Worm (Caenorhabditis elegans) whole organism, L4 larva: Measurements from ENCODE around the gene gfat-2.

ENCODE experiments used
- F10B5.3 ChIP-seq: sonication (generic microtip); optimal IDR thresholded peaks from 2 replicates; lab custom pipeline; 2016; ENCODE audit warnings: mild to moderate bottlenecking, missing genetic modification characterization, missing compliant biosample characterization
- F44E2.7 ChIP-seq: fragments of 200-800 bp; sonication (Bioruptor generic); IDR thresholded peaks from 2 replicates; pipeline ENCODE4 v2.1.2; 2022; ENCODE audit warnings: missing genetic modification characterization, missing compliant biosample characterization
- ZK546.5 ChIP-seq, 2 experiments: sonication (generic microtip); optimal IDR thresholded peaks; 2 replicates each; lab custom pipeline; 2017; ENCODE audit warnings: missing biosample characterization in 2 of 2, missing genetic modification characterization in 2 of 2
- aha-1 ChIP-seq: fragments of 150-350 bp; peaks from one replicate; lab custom pipeline; 2014; ENCODE audit warnings: missing biosample characterization, missing genetic modification characterization
- aly-2 ChIP-seq: sonication (generic microtip); optimal IDR thresholded peaks from 2 replicates; lab custom pipeline; 2018; ENCODE audit warnings: missing biosample characterization, missing genetic modification characterization
- ceh-28 ChIP-seq: fragments of 150-350 bp; optimal IDR thresholded peaks from 2 replicates; lab custom pipeline; 2014; ENCODE audit warnings: missing biosample characterization, missing genetic modification reagents, missing genetic modification characterization
- ceh-44 ChIP-seq: fragments of 200-800 bp; sonication (Bioruptor generic); IDR thresholded peaks from 2 replicates; pipeline ENCODE4 v1.3.6; 2022; ENCODE audit warnings: missing genetic modification reagents, missing genetic modification characterization, missing compliant biosample characterization
- cey-2 ChIP-seq: sonication (generic microtip); optimal IDR thresholded peaks from 3 replicates; lab custom pipeline; 2017; ENCODE audit warnings: missing genetic modification characterization, mild to moderate bottlenecking, missing compliant biosample characterization, antibody characterized with exemption, borderline replicate concordance; ENCODE audit not compliant: insufficient read depth
- ctbp-1 ChIP-seq: fragments of 200-800 bp; sonication (Bioruptor generic); IDR thresholded peaks from 2 replicates; pipeline ENCODE4 v1.3.6; 2022; ENCODE audit warnings: missing genetic modification reagents, missing genetic modification characterization, missing compliant biosample characterization
- daf-12 ChIP-seq: fragments of 150-350 bp; optimal IDR thresholded peaks from 2 replicates; lab custom pipeline; 2014; ENCODE audit warnings: missing biosample characterization, missing genetic modification reagents, missing genetic modification characterization
- daf-16 ChIP-seq, 3 experiments: sonication (generic microtip); optimal IDR thresholded peaks; 2 replicates each; lab custom pipeline; 2016 to 2017; ENCODE audit warnings: missing genetic modification characterization in 3 of 3, missing genetic modification reagents in 3 of 3, mild to moderate bottlenecking in 2 of 3, missing compliant biosample characterization in 2 of 3, missing biosample characterization in 1 of 3, moderate library complexity in 1 of 3
- dmd-6 ChIP-seq: fragments of 200-800 bp; sonication (Bioruptor generic); IDR thresholded peaks from 2 replicates; pipeline ENCODE4 v1.3.6; 2022; ENCODE audit warnings: missing genetic modification reagents, missing genetic modification characterization, missing compliant biosample characterization
- dpl-1 ChIP-seq: fragments of 150-350 bp; optimal IDR thresholded peaks from 2 replicates; lab custom pipeline; 2014; ENCODE audit warnings: missing biosample characterization, missing genetic modification reagents, missing genetic modification characterization
- dve-1 ChIP-seq: sonication (generic microtip); optimal IDR thresholded peaks from 2 replicates; lab custom pipeline; 2017; ENCODE audit warnings: antibody characterized with exemption, mild to moderate bottlenecking, missing genetic modification characterization, missing compliant biosample characterization; ENCODE audit not compliant: insufficient read depth
- egl-43 ChIP-seq: fragments of 200-800 bp; sonication (Bioruptor generic); IDR thresholded peaks from 2 replicates; pipeline ENCODE4 v1.3.6; 2022; ENCODE audit warnings: missing genetic modification reagents, missing genetic modification characterization, missing compliant biosample characterization
- hif-1 ChIP-seq, 2 experiments: sonication (generic microtip); optimal IDR thresholded peaks; 2 replicates each; lab custom pipeline; 2016 to 2017; ENCODE audit warnings: missing compliant biosample characterization in 2 of 2, missing genetic modification characterization in 2 of 2, missing genetic modification reagents in 2 of 2, missing genotype in 2 of 2, mild to moderate bottlenecking in 1 of 2
- hlh-11 ChIP-seq: fragments of 200-800 bp; sonication (Bioruptor generic); optimal IDR thresholded peaks from 2 replicates; lab custom pipeline; 2018; ENCODE audit warnings: mild to moderate bottlenecking, missing genetic modification characterization, missing compliant biosample characterization
- hlh-30 ChIP-seq: sonication (generic microtip); optimal IDR thresholded peaks from 2 replicates; lab custom pipeline; 2017; ENCODE audit warnings: antibody characterized with exemption, mild to moderate bottlenecking, missing genetic modification characterization, missing compliant biosample characterization; ENCODE audit not compliant: insufficient read depth
- hmg-1.1 ChIP-seq: fragments of 200-800 bp; sonication (Bioruptor generic); IDR thresholded peaks from 2 replicates; pipeline ENCODE4 v1.3.6; 2022; ENCODE audit warnings: missing genetic modification reagents, missing genetic modification characterization, missing compliant biosample characterization
- lin-1 ChIP-seq: fragments of 200-800 bp; sonication (Bioruptor generic); IDR thresholded peaks from 2 replicates; pipeline ENCODE4 v1.3.6; 2022; ENCODE audit warnings: missing genetic modification reagents, missing genetic modification characterization, missing compliant biosample characterization
- lsy-2 ChIP-seq, 2 experiments: fragments of 150-350 bp in 1 of 2; sonication (generic microtip) in 1 of 2; optimal IDR thresholded peaks; 2 replicates each; lab custom pipeline; 2014 to 2017; ENCODE audit warnings: missing biosample characterization in 2 of 2, missing genetic modification characterization in 2 of 2
- madf-5 ChIP-seq, 2 experiments: fragments of 200-800 bp; sonication (Bioruptor generic); IDR thresholded peaks; 2 replicates each; pipeline ENCODE4 v1.3.6; 2022; ENCODE audit warnings: missing compliant biosample characterization in 2 of 2, missing genetic modification characterization in 2 of 2
- mep-1 ChIP-seq: fragments of 150-350 bp; sonication (generic microtip); optimal IDR thresholded peaks from 3 replicates; lab custom pipeline; 2014; ENCODE audit warnings: missing biosample characterization, missing genetic modification characterization
- mes-2 ChIP-seq: sonication (generic microtip); optimal IDR thresholded peaks from 2 replicates; lab custom pipeline; 2016; ENCODE audit warnings: missing genotype, mild to moderate bottlenecking, missing genetic modification characterization, missing compliant biosample characterization; ENCODE audit not compliant: poor library complexity, severe bottlenecking
- mxl-3 ChIP-seq: fragments of 200-800 bp; sonication (Bioruptor generic); optimal IDR thresholded peaks from 2 replicates; lab custom pipeline; 2018; ENCODE audit warnings: mild to moderate bottlenecking, missing genetic modification characterization, missing compliant biosample characterization
- nhr-102 ChIP-seq: sonication (generic microtip); optimal IDR thresholded peaks from 2 replicates; lab custom pipeline; 2016; ENCODE audit warnings: mild to moderate bottlenecking, missing genetic modification characterization, moderate library complexity, missing compliant biosample characterization
- nhr-25 ChIP-seq: sonication (generic microtip); optimal IDR thresholded peaks from 2 replicates; lab custom pipeline; 2017; ENCODE audit warnings: missing genetic modification characterization, mild to moderate bottlenecking, missing compliant biosample characterization, antibody characterized with exemption, moderate library complexity, borderline replicate concordance; ENCODE audit not compliant: insufficient read depth
- nhr-48 ChIP-seq: sonication (generic microtip); optimal IDR thresholded peaks from 2 replicates; lab custom pipeline; 2016; ENCODE audit warnings: mild to moderate bottlenecking, missing genetic modification characterization, missing compliant biosample characterization
- nhr-76 ChIP-seq: fragments of 150-350 bp; optimal IDR thresholded peaks from 2 replicates; lab custom pipeline; 2014; ENCODE audit warnings: missing biosample characterization, missing genetic modification characterization
- nhr-77 ChIP-seq: fragments of 150-350 bp; optimal IDR thresholded peaks from 2 replicates; lab custom pipeline; 2014; ENCODE audit warnings: missing biosample characterization, missing genetic modification characterization
- set-16 ChIP-seq: fragments of 200-800 bp; sonication (Bioruptor generic); IDR thresholded peaks from 2 replicates; pipeline ENCODE4 v1.3.6; 2022; ENCODE audit warnings: missing genetic modification reagents, missing genetic modification characterization, missing compliant biosample characterization
- skn-1 ChIP-seq: fragments of 150-350 bp; optimal IDR thresholded peaks from 2 replicates; lab custom pipeline; 2014; ENCODE audit warnings: missing biosample characterization, missing genetic modification characterization
- unc-130 ChIP-seq: sonication (generic microtip); optimal IDR thresholded peaks from 2 replicates; lab custom pipeline; 2016; ENCODE audit warnings: missing genetic modification reagents, missing genetic modification characterization, missing compliant biosample characterization
- unc-62 ChIP-seq, 3 experiments: fragments of 150-350 bp in 1 of 3; sonication (generic microtip); optimal IDR thresholded peaks in 2 of 3; peaks in 1 of 3; 1 replicate in 1 of 3; 2 replicates in 2 of 3; lab custom pipeline; 2014 to 2017; ENCODE audit warnings: missing biosample characterization in 3 of 3, missing genetic modification characterization in 3 of 3, missing genetic modification reagents in 3 of 3, missing genotype in 1 of 3
- vab-7 ChIP-seq: fragments of 200-800 bp; sonication (Bioruptor generic); IDR thresholded peaks from 2 replicates; pipeline ENCODE4 v1.3.6; 2022; ENCODE audit warnings: missing genetic modification reagents, missing genetic modification characterization, missing compliant biosample characterization
- ztf-7 ChIP-seq: fragments of 150-350 bp; optimal IDR thresholded peaks from 2 replicates; lab custom pipeline; 2014; ENCODE audit warnings: missing biosample characterization, missing genetic modification characterization

gfat-2 gene

DNA sequence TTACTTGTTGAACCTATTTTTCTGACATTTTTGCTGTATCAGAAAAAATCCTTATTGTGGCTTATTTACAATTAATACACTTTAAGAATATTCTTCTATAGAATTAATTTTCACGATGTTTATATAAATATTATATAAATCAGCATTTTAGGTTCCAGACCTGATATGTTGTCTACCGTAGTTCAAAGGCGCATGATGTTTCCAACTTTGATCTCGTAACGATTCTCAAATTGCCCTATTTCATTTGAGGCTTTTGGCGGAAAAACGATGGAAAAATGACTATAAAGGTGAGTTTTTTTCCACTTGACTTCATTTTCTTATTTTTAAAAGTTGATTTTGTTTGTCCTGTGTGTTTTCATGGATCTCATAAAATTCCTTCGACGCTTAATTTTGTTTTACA lies at the start of gene gfat-2:
Gene gfat-2 (plus strand): TSS at position 145 of the 400 bp plus-strand sequence.
- TF ChIP-seq ZK546.5 (tag; optimal IDR thresholded peaks at IDR 0.05; lab: Kevin White, UChicago) (no peak), nhr-77 (no peak), unc-130 (GFP tag; lab: Kevin White, UChicago) (peak; percentile 10), egl-43 (GFP tag; lab: Robert Waterston, UW) (no peak), hif-1 (tag; optimal IDR thresholded peaks at IDR 0.05; lab: Kevin White, UChicago) (no peak)

DNA sequence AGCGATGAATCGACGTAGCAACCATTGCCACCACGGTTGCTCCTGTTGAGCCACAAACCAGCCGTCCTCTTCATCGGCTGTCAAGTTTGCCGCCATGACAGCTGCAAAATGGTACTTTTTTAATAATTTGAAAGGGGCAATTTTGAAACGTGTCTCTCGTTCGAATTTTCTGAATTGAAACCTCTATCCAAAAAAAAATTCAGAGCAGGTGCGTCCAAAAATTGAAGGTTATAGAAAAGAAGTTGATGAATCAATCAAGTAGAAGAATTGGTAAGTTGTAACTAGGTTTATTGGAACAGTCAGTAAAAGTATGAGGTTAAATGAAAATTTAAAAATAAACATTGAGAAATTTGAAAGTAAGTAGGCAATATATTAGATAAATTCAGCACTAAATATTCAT lies 48.6 kb upstream of the gfat-2 start, which contains the start of gene T01G1.4:
Gene T01G1.4 (minus strand): TSS at position 101 of the 400 bp plus-strand sequence.
- TF ChIP-seq nhr-102 (tag; lab: Kevin White, UChicago): no peak
- TF ChIP-seq daf-12 (tag; lab: Kevin White, UChicago): no peak
- no peak for TF ChIP-seq F10B5.3 (tag; lab: Kevin White, UChicago)
- TF ChIP-seq set-16 (GFP tag; lab: Robert Waterston, UW): no peak
- no peak for TF ChIP-seq ceh-28
- no peak for TF ChIP-seq cey-2 (tag; lab: Kevin White, UChicago)
- TF ChIP-seq ceh-44 (GFP tag; lab: Robert Waterston, UW): no peak
- TF ChIP-seq, all 104 proteins: peak for 0

DNA sequence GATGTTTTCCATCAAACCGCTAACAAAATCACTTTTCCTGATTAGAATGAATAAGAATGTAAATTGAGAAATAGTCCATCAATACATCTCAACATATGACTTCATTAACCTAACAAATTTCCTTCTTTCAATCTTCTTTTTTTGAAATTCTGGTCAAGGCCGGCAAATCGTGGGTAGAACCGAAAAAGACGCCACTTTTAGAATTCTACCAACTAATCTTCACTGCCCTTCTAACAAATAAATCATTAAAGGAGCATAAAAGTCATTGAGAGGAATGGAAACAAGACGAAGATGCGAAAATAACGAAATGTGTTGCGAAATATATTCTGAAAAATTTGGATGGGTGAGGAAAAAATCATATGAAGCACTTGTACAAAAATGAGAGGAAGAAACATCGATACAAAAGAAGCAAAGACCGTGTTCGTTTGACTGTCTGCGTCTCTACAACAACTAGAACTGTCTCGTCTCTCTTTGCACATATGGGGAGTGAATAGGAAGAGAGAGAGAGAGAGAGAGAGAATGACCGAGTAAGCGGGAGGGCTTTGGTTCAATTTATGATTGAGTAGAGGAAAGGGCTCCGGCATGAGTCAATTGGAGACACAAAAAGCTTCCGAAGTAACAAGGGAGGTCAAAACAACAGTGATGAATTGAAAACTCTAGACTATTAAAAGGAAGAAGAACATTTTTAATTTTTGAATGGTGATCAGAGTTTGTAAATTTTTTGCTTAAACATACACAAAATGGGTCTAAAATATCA lies 46.0 kb upstream of the gfat-2 start:
- TF ChIP-seq dmd-6 (no peak), aha-1 (tag; lab: Kevin White, UChicago) (peak; percentile 53), dpl-1 (GFP tag; lab: Kevin White, UChicago) (no peak), skn-1 (tag; lab: Kevin White, UChicago) (no peak), mxl-3 (GFP tag; lab: Kevin White, UChicago) (no peak), dve-1 (peak; percentile 58), aly-2 (tag; lab: Kevin White, UChicago) (no peak), mep-1 (tag; lab: Kevin White, UChicago) (peak; percentile 40), nhr-76 (tag; lab: Kevin White, UChicago) (no peak), F44E2.7 (GFP tag; lab: Robert Waterston, UW) (no peak), hlh-11 (tag; lab: Kevin White, UChicago) (peak; percentile 63), lin-1 (no peak), ztf-7 (tag; lab: Kevin White, UChicago) (no peak), madf-5 (GFP tag; IDR thresholded peaks at IDR 0.05; lab: Robert Waterston, UW) (no peak), daf-16 (GFP tag; optimal IDR thresholded peaks at IDR 0.05; lab: Kevin White, UChicago) (no peak), daf-16 (tag; optimal IDR thresholded peaks at IDR 0.05; lab: Kevin White, UChicago) (peak; percentile 42), nhr-102 (tag; lab: Kevin White, UChicago) (no peak), nhr-48 (tag; lab: Kevin White, UChicago) (no peak), nhr-25 (tag; lab: Kevin White, UChicago) (no peak), hmg-1.1 (GFP tag; lab: Robert Waterston, UW) (peak; percentile 76), unc-62 (GFP tag; optimal IDR thresholded peaks at IDR 0.05 in 1 of 2; lab: Kevin White, UChicago) (peak in 1 of 2 experiments; percentile 61), unc-62 (tag; optimal IDR thresholded peaks at IDR 0.05; lab: Kevin White, UChicago) (no peak), lsy-2 (tag; optimal IDR thresholded peaks at IDR 0.05; lab: Kevin White, UChicago) (peak in 1 of 2 experiments; percentile 38), ctbp-1 (GFP tag; lab: Robert Waterston, UW) (no peak), vab-7 (GFP tag; lab: Robert Waterston, UW) (no peak), mes-2 (tag; lab: Kevin White, UChicago) (peak; percentile 31), hlh-30 (tag; lab: Kevin White, UChicago) (no peak)
